Fruit fly (Drosophila melanogaster) whole organism, embryonic: Measurements from ENCODE around the gene CG32267.

Experiments used
- Ada2b ChIP-seq: fragments of 200-800 bp; sonication (Bioruptor generic); IDR thresholded peaks from 2 replicates; pipeline ENCODE4 v1.3.6; 2022; ENCODE audit warnings: missing biosample characterization, missing genetic modification characterization
- Adf1 ChIP-seq: fragments of 200-800 bp; sonication (Bioruptor generic); IDR thresholded peaks from 2 replicates; pipeline ENCODE4 v1.3.6; 2022; ENCODE audit warnings: missing biosample characterization, missing genetic modification characterization
- Aef1 ChIP-seq: fragments of 200-800 bp; sonication (Bioruptor generic); IDR thresholded peaks from 3 replicates; pipeline ENCODE4 v1.3.6; 2022; ENCODE audit warnings: missing biosample characterization, missing genetic modification characterization
- CG11247 ChIP-seq: fragments of 200-800 bp; sonication (Bioruptor generic); IDR thresholded peaks from 2 replicates; pipeline ENCODE4 v1.3.6; 2022; ENCODE audit warnings: missing biosample characterization, missing genetic modification characterization
- CG13123 ChIP-seq: fragments of 200-800 bp; sonication (Bioruptor generic); optimal IDR thresholded peaks from 2 replicates; lab custom pipeline; 2016; ENCODE audit warnings: missing biosample characterization, missing genetic modification characterization
- CG14050 ChIP-seq: fragments of 200-800 bp; sonication (Bioruptor generic); IDR thresholded peaks from 3 replicates; pipeline ENCODE4 v1.3.6; 2022; ENCODE audit warnings: missing biosample characterization, missing genetic modification characterization
- CG14441 ChIP-seq: fragments of 200-800 bp; sonication (Bioruptor generic); IDR thresholded peaks from 2 replicates; pipeline ENCODE4 v1.3.6; 2022; ENCODE audit warnings: missing biosample characterization, missing genetic modification characterization
- CG2678 ChIP-seq: fragments of 200-800 bp; sonication (Bioruptor generic); optimal IDR thresholded peaks from 3 replicates; lab custom pipeline; 2019; ENCODE audit warnings: missing biosample characterization, mild to moderate bottlenecking, missing genetic modification characterization, moderate library complexity
- CG5953 ChIP-seq: fragments of 200-800 bp; sonication (Bioruptor generic); IDR thresholded peaks from 2 replicates; pipeline ENCODE4 v1.3.6; 2022; ENCODE audit warnings: missing biosample characterization, missing genetic modification characterization
- CG6791 ChIP-seq: fragments of 200-800 bp; sonication (Bioruptor generic); IDR thresholded peaks from 3 replicates; pipeline ENCODE4 v1.3.6; 2022; ENCODE audit warnings: missing biosample characterization, missing genetic modification characterization; ENCODE audit not compliant: partially characterized antibody
- CG7372 ChIP-seq: fragments of 200-800 bp; sonication (Bioruptor generic); IDR thresholded peaks from 2 replicates; pipeline ENCODE4 v1.3.6; 2022; ENCODE audit warnings: missing biosample characterization, missing genetic modification characterization
- CG7556 ChIP-seq: fragments of 200-800 bp; sonication (Bioruptor generic); optimal IDR thresholded peaks from 2 replicates; lab custom pipeline; 2017; ENCODE audit warnings: missing biosample characterization, mild to moderate bottlenecking, missing genetic modification characterization
- CG7987 ChIP-seq: fragments of 200-800 bp; sonication (Bioruptor generic); optimal IDR thresholded peaks from 2 replicates; lab custom pipeline; 2018; ENCODE audit warnings: missing biosample characterization, mild to moderate bottlenecking, missing genetic modification characterization, moderate library complexity
- CG8290 ChIP-seq, 3 experiments: fragments of 200-800 bp; sonication (Bioruptor generic); optimal IDR thresholded peaks; 2 replicates each; lab custom pipeline; 2016 to 2019; ENCODE audit warnings: missing biosample characterization in 3 of 3, missing genetic modification characterization in 3 of 3, mild to moderate bottlenecking in 2 of 3, moderate library complexity in 1 of 3
- CTCF ChIP-seq: fragments of 200-800 bp; sonication (Bioruptor generic); optimal IDR thresholded peaks from 2 replicates; lab custom pipeline; 2017; ENCODE audit warnings: missing biosample characterization, mild to moderate bottlenecking, missing genetic modification characterization, moderate library complexity
- Dfd ChIP-seq, 2 experiments: fragments of >200 bp; optimal IDR thresholded peaks; 2 replicates each; lab custom pipeline; 2017; ENCODE audit warnings: missing biosample characterization in 2 of 2, missing genetic modification characterization in 2 of 2
- Dp ChIP-seq: fragments of 200-800 bp; sonication (Bioruptor generic); optimal IDR thresholded peaks from 2 replicates; lab custom pipeline; 2018; ENCODE audit warnings: missing biosample characterization, mild to moderate bottlenecking, missing genetic modification characterization, moderate library complexity
- HLH4C ChIP-seq: fragments of 200-800 bp; sonication (Bioruptor generic); IDR thresholded peaks from 3 replicates; pipeline ENCODE4 v1.3.6; 2022; ENCODE audit warnings: missing biosample characterization, missing genetic modification characterization; ENCODE audit not compliant: partially characterized antibody
- Myb ChIP-seq: fragments of 200-800 bp; sonication (Bioruptor generic); optimal IDR thresholded peaks from 2 replicates; lab custom pipeline; 2016; ENCODE audit warnings: missing biosample characterization, missing genetic modification characterization
- Neu2 ChIP-seq: fragments of 200-800 bp; sonication (Bioruptor generic); optimal IDR thresholded peaks from 3 replicates; lab custom pipeline; 2016; ENCODE audit warnings: missing biosample characterization, missing genetic modification characterization, borderline replicate concordance
- Xrp1 ChIP-seq: fragments of 200-800 bp; sonication (Bioruptor generic); IDR thresholded peaks from 2 replicates; pipeline ENCODE4 v1.3.6; 2022; ENCODE audit warnings: missing biosample characterization, missing genetic modification characterization
- ac ChIP-seq: fragments of 200-800 bp; sonication (Bioruptor generic); optimal IDR thresholded peaks from 3 replicates; lab custom pipeline; 2017; ENCODE audit warnings: missing biosample characterization, mild to moderate bottlenecking, missing genetic modification characterization
- amos ChIP-seq: fragments of 200-800 bp; sonication (Bioruptor generic); IDR thresholded peaks from 2 replicates; pipeline ENCODE4 v1.3.6; 2022; ENCODE audit warnings: missing biosample characterization, missing genetic modification characterization; ENCODE audit not compliant: partially characterized antibody
- ara ChIP-seq: fragments of 200-800 bp; sonication (Bioruptor generic); IDR thresholded peaks from 2 replicates; pipeline ENCODE4 v1.3.6; 2022; ENCODE audit warnings: missing biosample characterization, missing genetic modification characterization
- ash1 ChIP-seq: fragments of 200-800 bp; sonication (Bioruptor generic); optimal IDR thresholded peaks from 2 replicates; lab custom pipeline; 2018; ENCODE audit warnings: missing biosample characterization, mild to moderate bottlenecking, missing genetic modification characterization
- bigmax ChIP-seq: fragments of 200-800 bp; sonication (Bioruptor generic); optimal IDR thresholded peaks from 2 replicates; lab custom pipeline; 2018; ENCODE audit warnings: missing biosample characterization, mild to moderate bottlenecking, missing genetic modification characterization
- bsh ChIP-seq, 2 experiments: fragments of 200-800 bp; sonication (Bioruptor generic); optimal IDR thresholded peaks; 2 replicates each; lab custom pipeline; 2017 to 2018; ENCODE audit warnings: mild to moderate bottlenecking in 2 of 2, missing biosample characterization in 2 of 2, missing genetic modification characterization in 2 of 2, moderate library complexity in 1 of 2
- caup ChIP-seq: fragments of 200-800 bp; sonication (Bioruptor generic); optimal IDR thresholded peaks from 3 replicates; lab custom pipeline; 2017; ENCODE audit warnings: missing biosample characterization, mild to moderate bottlenecking, missing genetic modification characterization, moderate library complexity; ENCODE audit not compliant: severe bottlenecking
- ci ChIP-seq: fragments of 200-800 bp; sonication (Bioruptor generic); IDR thresholded peaks from 3 replicates; pipeline ENCODE4 v1.3.6; 2022; ENCODE audit warnings: missing biosample characterization, missing genetic modification characterization
- cwo ChIP-seq: fragments of 200-800 bp; sonication (Bioruptor generic); optimal IDR thresholded peaks from 3 replicates; lab custom pipeline; 2017; ENCODE audit warnings: missing biosample characterization, missing genetic modification characterization, mild to moderate bottlenecking, moderate library complexity, missing genetic modification reagents
- dan ChIP-seq: fragments of 200-800 bp; sonication (Bioruptor generic); IDR thresholded peaks from 2 replicates; pipeline ENCODE4 v1.3.6; 2022; ENCODE audit warnings: missing biosample characterization, missing genetic modification characterization
- fd96Cb ChIP-seq: fragments of 200-800 bp; sonication (Bioruptor generic); optimal IDR thresholded peaks from 2 replicates; lab custom pipeline; 2018; ENCODE audit warnings: missing biosample characterization, mild to moderate bottlenecking, missing genetic modification characterization, moderate library complexity
- kay ChIP-seq: fragments of 200-800 bp; sonication (Bioruptor generic); optimal IDR thresholded peaks from 2 replicates; lab custom pipeline; 2016; ENCODE audit warnings: missing biosample characterization, missing genetic modification characterization
- lab ChIP-seq: fragments of 200-800 bp; sonication (Bioruptor generic); optimal IDR thresholded peaks from 3 replicates; lab custom pipeline; 2017; ENCODE audit warnings: missing biosample characterization, missing genetic modification characterization, mild to moderate bottlenecking, moderate library complexity, missing genetic modification reagents
- org-1 ChIP-seq: fragments of 200-800 bp; sonication (Bioruptor generic); optimal IDR thresholded peaks from 2 replicates; lab custom pipeline; 2017; ENCODE audit warnings: missing biosample characterization, missing genetic modification characterization
- pho ChIP-seq: fragments of 200-800 bp; sonication (Bioruptor generic); optimal IDR thresholded peaks from 2 replicates; lab custom pipeline; 2016; ENCODE audit warnings: missing biosample characterization, missing genetic modification characterization
- prd ChIP-seq, 3 experiments: fragments of >200 bp in 2 of 3; fragments of 200-800 bp in 1 of 3; sonication (Bioruptor generic) in 1 of 3; optimal IDR thresholded peaks in 2 of 3; IDR thresholded peaks in 1 of 3; 2 replicates in 2 of 3; 3 replicates in 1 of 3; pipeline versions ENCODE4 v1.3.6 to Lab custom; 2017 to 2022; ENCODE audit warnings: missing biosample characterization in 1 of 3, missing genetic modification characterization in 1 of 3
- psq ChIP-seq: fragments of 200-800 bp; sonication (Bioruptor generic); optimal IDR thresholded peaks from 2 replicates; lab custom pipeline; 2017; ENCODE audit warnings: missing biosample characterization, missing genetic modification characterization
- ranshi ChIP-seq: fragments of 200-800 bp; sonication (Bioruptor generic); IDR thresholded peaks from 2 replicates; pipeline ENCODE4 v1.3.6; 2022; ENCODE audit warnings: missing biosample characterization, missing genetic modification characterization
- row ChIP-seq: fragments of 200-800 bp; sonication (Bioruptor generic); IDR thresholded peaks from 3 replicates; pipeline ENCODE4 v1.3.6; 2022; ENCODE audit warnings: missing biosample characterization, missing genetic modification characterization
- sens ChIP-seq: fragments of 200-800 bp; sonication (Bioruptor generic); peaks from one replicate; lab custom pipeline; 2016; ENCODE audit warnings: missing biosample characterization, missing genetic modification characterization
- sna ChIP-seq: fragments of 200-800 bp; sonication (Bioruptor generic); IDR thresholded peaks from 2 replicates; pipeline ENCODE4 v1.3.6; 2022; ENCODE audit warnings: missing biosample characterization, missing genetic modification characterization; ENCODE audit not compliant: partially characterized antibody
- tll ChIP-seq, 2 experiments: fragments of 200-800 bp in 1 of 2; fragments of >200 bp in 1 of 2; sonication (Bioruptor generic) in 1 of 2; optimal IDR thresholded peaks; 2 replicates each; lab custom pipeline; 2017 to 2019; ENCODE audit warnings: missing biosample characterization in 2 of 2, missing genetic modification characterization in 2 of 2, mild to moderate bottlenecking in 1 of 2, moderate library complexity in 1 of 2
- wdn ChIP-seq: fragments of 200-800 bp; sonication (Bioruptor generic); IDR thresholded peaks from 2 replicates; pipeline ENCODE4 v1.3.6; 2022; ENCODE audit warnings: missing biosample characterization, missing genetic modification characterization
- zen2 ChIP-seq: fragments of 200-800 bp; sonication (Bioruptor generic); IDR thresholded peaks from 3 replicates; pipeline ENCODE4 v1.3.6; 2022; ENCODE audit warnings: missing biosample characterization, missing genetic modification characterization; ENCODE audit not compliant: partially characterized antibody

CG32267 gene

DNA sequence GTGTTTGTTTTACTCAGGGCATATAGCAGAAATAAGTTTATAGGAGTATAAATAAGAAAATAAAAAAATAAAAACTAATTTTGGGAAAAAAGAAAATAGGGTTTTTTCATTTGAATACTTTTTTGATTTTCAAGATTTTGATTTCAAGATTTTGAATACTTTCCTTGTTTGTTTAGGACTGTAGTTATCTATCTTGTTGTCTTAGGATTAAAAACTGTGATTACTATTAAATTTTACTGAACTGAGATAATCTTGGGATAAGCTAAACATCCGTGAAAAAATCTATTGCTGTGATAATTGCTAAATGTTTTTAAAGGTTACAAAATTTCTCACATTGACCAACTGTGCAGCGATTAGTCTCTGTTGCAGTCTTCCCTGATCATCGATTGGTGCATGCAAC lies 41.1 kb upstream of the CG32267 start:
- TF ChIP-seq bsh (GFP tag; optimal IDR thresholded peaks at IDR 0.05; lab: Kevin White, UChicago) (peak in 1 of 2 experiments; percentile 81), CG7372 (GFP tag; lab: Robert Waterston, UW) (no peak), caup (GFP tag; lab: Kevin White, UChicago) (no peak), org-1 (GFP tag; lab: Kevin White, UChicago) (no peak), sens (GFP tag; lab: Kevin White, UChicago) (peak; percentile 36)
- TF ChIP-seq, all 482 proteins: peak for 2

dm6 chr3L:3512567-3512966 lies 40.7 kb upstream of the CG32267 start, which contains the start of gene ImpE2:
Gene ImpE2, minus strand, starts transcription at chr3L:3512681.
- no peak for TF ChIP-seq amos
- no peak for TF ChIP-seq fd96Cb
- no peak for TF ChIP-seq CTCF (GFP tag; lab: Kevin White, UChicago)
- no peak for TF ChIP-seq tll (GFP tag; optimal IDR thresholded peaks at IDR 0.05; lab: Kevin White, UChicago)
- no peak for TF ChIP-seq pho (GFP tag; lab: Kevin White, UChicago)
- no peak for TF ChIP-seq ash1 (GFP tag; lab: Kevin White, UChicago)
- TF ChIP-seq kay (GFP tag; lab: Kevin White, UChicago): no peak
- TF ChIP-seq ci (GFP tag; lab: Robert Waterston, UW): no peak
- TF ChIP-seq dan (GFP tag; lab: Robert Waterston, UW): no peak
- TF ChIP-seq sna (GFP tag; lab: Robert Waterston, UW): no peak
- TF ChIP-seq bigmax (GFP tag; lab: Kevin White, UChicago): no peak
- no peak for TF ChIP-seq HLH4C (GFP tag; lab: Robert Waterston, UW)
- TF ChIP-seq Adf1 (GFP tag; lab: Robert Waterston, UW): no peak
- no peak for TF ChIP-seq Dp (GFP tag; lab: Kevin White, UChicago)
- no peak for TF ChIP-seq Dfd (GFP tag; optimal IDR thresholded peaks at IDR 0.05; lab: Kevin White, UChicago)
- no peak for TF ChIP-seq Neu2 (GFP tag; lab: Kevin White, UChicago)
- TF ChIP-seq, all 482 proteins: peak for 0

dm6 chr3L:3503248-3503647 lies 31.3 kb upstream of the CG32267 start:
- peak; percentile 63 for TF ChIP-seq CG8290 (GFP tag; optimal IDR thresholded peaks at IDR 0.05; lab: Kevin White, UChicago)
- peak in 1 of 2 experiments; percentile 63 for TF ChIP-seq CG8290 (tag; optimal IDR thresholded peaks at IDR 0.05; lab: Kevin White, UChicago)
- TF ChIP-seq sens (GFP tag; lab: Kevin White, UChicago): peak; percentile 70
- no peak for TF ChIP-seq cwo
- TF ChIP-seq ac (GFP tag; lab: Kevin White, UChicago): no peak
- TF ChIP-seq Aef1 (GFP tag; lab: Robert Waterston, UW): no peak
- TF ChIP-seq CG7987 (GFP tag; lab: Kevin White, UChicago): no peak

DNA sequence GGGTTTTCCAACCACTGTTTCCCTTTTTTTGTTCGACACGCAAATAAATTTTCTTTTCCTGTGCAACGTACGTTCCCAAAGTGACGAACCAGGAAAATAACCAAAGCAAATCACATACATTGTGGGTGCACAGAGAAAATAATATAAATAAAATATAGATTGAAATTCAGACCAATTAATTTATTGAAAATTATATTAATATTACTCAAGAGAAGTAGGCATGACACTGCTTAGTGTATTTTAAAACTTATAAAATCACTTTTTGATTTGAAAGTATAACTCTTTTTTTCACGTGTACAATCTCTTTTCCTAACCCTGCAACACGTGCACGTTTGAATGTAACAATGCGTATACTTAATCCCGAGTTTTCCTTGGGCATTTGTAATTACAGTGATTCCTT lies 24.7 kb upstream of the CG32267 start:
- peak; percentile 15 for TF ChIP-seq cwo
- no peak for TF ChIP-seq zen2 (GFP tag; lab: Robert Waterston, UW)
- 0 out of 2 replicates have a peak, but pooled peaks have one; percentile 12 for TF ChIP-seq CG14441
- TF ChIP-seq wdn (GFP tag; lab: Robert Waterston, UW): no peak
- TF ChIP-seq CG7556: peak; percentile 28
- no peak for TF ChIP-seq Myb (GFP tag; lab: Kevin White, UChicago)
- peak; percentile 38; the same call in 2 of the 3 replicates for TF ChIP-seq row (GFP tag; lab: Robert Waterston, UW)
- TF ChIP-seq CG14050 (GFP tag; lab: Robert Waterston, UW): no peak
- 0 out of 2 replicates have a peak, but pooled peaks have one; percentile 26 for TF ChIP-seq ranshi
- TF ChIP-seq lab: peak; percentile 55
- TF ChIP-seq CG13123 (GFP tag; lab: Kevin White, UChicago): no peak
- no peak for TF ChIP-seq CG5953 (GFP tag; lab: Robert Waterston, UW)
- peak; percentile 43; the same call in 1 of the 2 replicates for TF ChIP-seq Ada2b (GFP tag; lab: Robert Waterston, UW)
- no peak for TF ChIP-seq prd (optimal IDR thresholded peaks at IDR 0.05; lab: Kevin White, UChicago)
- 0 out of 3 replicates have a peak, but pooled peaks have one; percentile 27 for TF ChIP-seq prd (GFP tag; IDR thresholded peaks at IDR 0.05; lab: Robert Waterston, UW)
- TF ChIP-seq CG2678 (tag; lab: Kevin White, UChicago): peak; percentile 49
- TF ChIP-seq ara: no peak
- no peak for TF ChIP-seq CG6791 (GFP tag; lab: Robert Waterston, UW)
- no peak for TF ChIP-seq CG11247 (GFP tag; lab: Robert Waterston, UW)
- TF ChIP-seq Xrp1 (GFP tag; lab: Robert Waterston, UW): peak; percentile 26; the same call in 1 of the 2 replicates
- no peak for TF ChIP-seq psq (GFP tag; lab: Kevin White, UChicago)
